Fruit fly (Drosophila melanogaster): ENCODE results near the gene HGTX.

HGTX gene

DNA sequence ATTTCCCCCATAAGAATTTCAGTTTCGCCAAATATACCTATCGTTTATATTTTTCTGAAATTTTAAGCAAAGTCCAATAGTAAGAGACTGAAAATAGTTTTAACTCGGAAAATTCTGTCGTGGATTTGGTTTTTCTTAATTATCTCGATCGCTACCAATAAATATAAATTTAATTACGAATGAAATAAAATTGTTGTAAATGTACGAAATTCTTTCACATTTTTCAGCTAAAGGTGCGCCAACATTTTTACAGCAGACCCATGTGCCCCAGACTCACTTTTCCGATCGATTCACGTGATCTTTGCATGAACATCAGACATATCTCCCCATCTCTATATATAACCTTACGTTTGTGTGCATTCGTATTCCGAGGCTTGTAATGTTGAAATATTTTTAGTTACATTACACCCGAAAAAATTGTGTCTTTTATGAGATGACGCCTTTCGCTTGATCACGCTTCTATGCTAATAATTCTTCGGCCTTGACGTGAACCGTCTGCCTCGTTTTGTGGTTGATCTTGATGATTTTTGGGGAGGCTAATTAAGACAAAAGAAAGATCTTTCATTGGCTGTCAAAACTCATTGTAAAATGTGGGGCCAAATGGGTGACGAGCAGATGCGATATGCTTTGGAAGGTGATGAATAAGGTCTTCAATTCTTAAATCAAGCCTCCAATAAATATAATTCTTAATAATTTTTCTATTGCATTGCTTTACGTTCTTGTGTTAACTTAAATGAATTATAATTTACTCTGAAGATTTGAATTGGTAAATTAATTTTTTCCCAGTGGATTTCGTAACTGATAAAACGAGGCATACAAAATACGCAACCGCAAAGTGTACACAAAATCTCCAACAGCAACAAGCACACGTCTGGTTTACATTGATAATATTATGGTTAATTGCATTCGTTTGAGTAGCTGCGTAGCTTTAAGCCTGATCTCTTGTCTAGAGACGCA is 54.1 kb downstream of the HGTX start (continued):
- no peak for TF ChIP-seq pum (GFP tag; optimal IDR thresholded peaks at IDR 0.05)
- peak; percentile 61 for TF ChIP-seq CG10979 (tag; optimal IDR thresholded peaks at IDR 0.05)
- no peak for TF ChIP-seq CG5953 (GFP tag; IDR thresholded peaks at IDR 0.05)
- no peak for TF ChIP-seq CG13287 (GFP tag; IDR thresholded peaks at IDR 0.05; ENCODE audit: partially characterized antibody)
- TF ChIP-seq ab (GFP tag; optimal IDR thresholded peaks at IDR 0.05) = no peak
- TF ChIP-seq klu (GFP tag; IDR thresholded peaks at IDR 0.05) = no peak
- no peak for TF ChIP-seq CG12155 (GFP tag; optimal IDR thresholded peaks at IDR 0.05)
- peak; percentile 33 for TF ChIP-seq CG4328 (GFP tag; optimal IDR thresholded peaks at IDR 0.05)
- TF ChIP-seq corto (GFP tag; optimal IDR thresholded peaks at IDR 0.05) = no peak
- TF ChIP-seq Opbp (GFP tag; IDR thresholded peaks at IDR 0.05; ENCODE audit: partially characterized antibody) = no peak
- no peak for TF ChIP-seq Side (GFP tag; optimal IDR thresholded peaks at IDR 0.05)
- TF ChIP-seq CG34376 (GFP tag; optimal IDR thresholded peaks at IDR 0.05) = peak; percentile 22
- TF ChIP-seq Dref (GFP tag; IDR thresholded peaks at IDR 0.05) = no peak
- no peak for TF ChIP-seq B-H2 (GFP tag; optimal IDR thresholded peaks at IDR 0.05)
- no peak for TF ChIP-seq sna (GFP tag; IDR thresholded peaks at IDR 0.05; ENCODE audit: partially characterized antibody)
- no peak for TF ChIP-seq Bgb (GFP tag; IDR thresholded peaks at IDR 0.05; ENCODE audit: partially characterized antibody)
- TF ChIP-seq CG2202 (tag; optimal IDR thresholded peaks at IDR 0.05) = no peak
- TF ChIP-seq CG7357 (GFP tag; IDR thresholded peaks at IDR 0.05) = no peak
- no peak for TF ChIP-seq CG14965 (GFP tag; optimal IDR thresholded peaks at IDR 0.05; ENCODE audit: borderline replicate concordance)
- peak; percentile 8 for TF ChIP-seq jing (GFP tag; optimal IDR thresholded peaks at IDR 0.05)
- TF ChIP-seq Trl (optimal IDR thresholded peaks at IDR 0.05) = no peak
- no peak for TF ChIP-seq Trl (GFP tag; optimal IDR thresholded peaks at IDR 0.05)
- TF ChIP-seq zfh1 (GFP tag; IDR thresholded peaks at IDR 0.05) = peak; percentile 39; the same call in 1 of the 3 replicates
- no peak for TF ChIP-seq CG3407 (GFP tag; optimal IDR thresholded peaks at IDR 0.05)
- peak; percentile 14 for TF ChIP-seq Chrac-16 (GFP tag; optimal IDR thresholded peaks at IDR 0.05)
- TF ChIP-seq trh (GFP tag; optimal IDR thresholded peaks at IDR 0.05) = no peak
- TF ChIP-seq da (GFP tag; optimal IDR thresholded peaks at IDR 0.05) = no peak
- peak in 1 of 2 experiments; percentile 69 for TF ChIP-seq eve (GFP tag; optimal IDR thresholded peaks at IDR 0.05)
- no peak for TF ChIP-seq schlank (tag; optimal IDR thresholded peaks at IDR 0.05)
- no peak for TF ChIP-seq dan (GFP tag; IDR thresholded peaks at IDR 0.05)
- TF ChIP-seq gfzf (GFP tag; optimal IDR thresholded peaks at IDR 0.05) = no peak
- peak; percentile 28; the same call in 2 of the 3 replicates for TF ChIP-seq Aef1 (GFP tag; IDR thresholded peaks at IDR 0.05)
- TF ChIP-seq CG2678 (tag; optimal IDR thresholded peaks at IDR 0.05) = peak; percentile 72
- TF ChIP-seq CG7786 (GFP tag; optimal IDR thresholded peaks at IDR 0.05) = no peak
- TF ChIP-seq Max (GFP tag; optimal IDR thresholded peaks at IDR 0.05) = peak; percentile 36
- no peak for TF ChIP-seq CG1832 (GFP tag; optimal IDR thresholded peaks at IDR 0.05)
- peak in 1 of 2 experiments; percentile 33 for TF ChIP-seq Eip74EF (GFP tag; optimal IDR thresholded peaks at IDR 0.05)
- no peak for TF ChIP-seq Atf-2 (GFP tag; optimal IDR thresholded peaks at IDR 0.05)
- no peak for TF ChIP-seq Lim3 (GFP tag; IDR thresholded peaks at IDR 0.05)
- TF ChIP-seq CG10654 (GFP tag; optimal IDR thresholded peaks at IDR 0.05) = peak; percentile 37
- no peak for TF ChIP-seq HLHmδ (GFP tag; optimal IDR thresholded peaks at IDR 0.05)
- TF ChIP-seq CG6854 (GFP tag; optimal IDR thresholded peaks at IDR 0.05) = peak; percentile 13
- no peak for TF ChIP-seq CG4360 (GFP tag; IDR thresholded peaks at IDR 0.05)
- TF ChIP-seq NC2β (GFP tag; optimal IDR thresholded peaks at IDR 0.05) = peak; percentile 44
- TF ChIP-seq ranshi (GFP tag; IDR thresholded peaks at IDR 0.05) = 0 out of 2 replicates have a peak, but pooled peaks have one; percentile 43
- TF ChIP-seq Camta (GFP tag; optimal IDR thresholded peaks at IDR 0.05) = no peak
- TF ChIP-seq CG4820 (GFP tag; optimal IDR thresholded peaks at IDR 0.05) = no peak
- no peak for TF ChIP-seq MBD-R2 (GFP tag; IDR thresholded peaks at IDR 0.05)
- no peak for TF ChIP-seq CG8944 (GFP tag; optimal IDR thresholded peaks at IDR 0.05)
